In genomic region chr2L:6791845-6792443, dm6 we compare ENCODE assay signal across 2 fruit fly cellular contexts.
A peak's percentile ranks its signal among the peaks of the same experiment; 100 is the strongest.
TF ChIP-seq lines count a peak whose summit lies in the region.

No protein-coding gene starts in this region.

TF ChIP-seq in whole organism, embryonic, 481 proteins besides CTCF, POLR2A, EP300 and RAD21 (continued from another document):
- 0 out of 2 replicates have a peak, but pooled peaks have one; percentile 19 for TF ChIP-seq CG9932 (GFP tag; IDR thresholded peaks at IDR 0.05; lab: Robert Waterston, UW)
- no peak for TF ChIP-seq Lhr (GFP tag; optimal IDR thresholded peaks at IDR 0.05; lab: Kevin White, UChicago)
- no peak for TF ChIP-seq CG4617 (GFP tag; optimal IDR thresholded peaks at IDR 0.05; lab: Kevin White, UChicago; ENCODE audit: borderline replicate concordance)
- no peak for TF ChIP-seq B-H1 (GFP tag; IDR thresholded peaks at IDR 0.05; lab: Robert Waterston, UW)
- TF ChIP-seq CG15269 (tag; optimal IDR thresholded peaks at IDR 0.05; lab: Kevin White, UChicago) = no peak
- no peak for TF ChIP-seq Hr51 (GFP tag; optimal IDR thresholded peaks at IDR 0.05; lab: Kevin White, UChicago)
- no peak for TF ChIP-seq zfh2 (GFP tag; optimal IDR thresholded peaks at IDR 0.05; lab: Kevin White, UChicago)
- no peak for TF ChIP-seq Side (GFP tag; optimal IDR thresholded peaks at IDR 0.05; lab: Kevin White, UChicago)
- TF ChIP-seq zen2 (GFP tag; IDR thresholded peaks at IDR 0.05; lab: Robert Waterston, UW; ENCODE audit: partially characterized antibody) = 0 out of 3 replicates have a peak, but pooled peaks have one; percentile 4
- peak; percentile 67 for TF ChIP-seq pros (GFP tag; optimal IDR thresholded peaks at IDR 0.05; lab: Kevin White, UChicago)
- TF ChIP-seq kni (GFP tag; optimal IDR thresholded peaks at IDR 0.05; lab: Kevin White, UChicago) = peak; percentile 66
- TF ChIP-seq pb (GFP tag; optimal IDR thresholded peaks at IDR 0.05; lab: Kevin White, UChicago) = no peak
- no peak for TF ChIP-seq gro (GFP tag; optimal IDR thresholded peaks at IDR 0.05; lab: Kevin White, UChicago)
- peak; percentile 79 for TF ChIP-seq cg (GFP tag; optimal IDR thresholded peaks at IDR 0.05; lab: Kevin White, UChicago)
- TF ChIP-seq seq (GFP tag; IDR thresholded peaks at IDR 0.05; lab: Robert Waterston, UW) = 0 out of 2 replicates have a peak, but pooled peaks have one; percentile 35
- peak; percentile 49 for TF ChIP-seq Med (GFP tag; lab: Kevin White, UChicago)
- no peak for TF ChIP-seq CG32772 (GFP tag; IDR thresholded peaks at IDR 0.05; lab: Robert Waterston, UW)
- no peak for TF ChIP-seq CG17802 (tag; optimal IDR thresholded peaks at IDR 0.05; lab: Kevin White, UChicago)
- TF ChIP-seq chm (GFP tag; IDR thresholded peaks at IDR 0.05; lab: Robert Waterston, UW) = peak; percentile 73
- TF ChIP-seq ttk (GFP tag; IDR thresholded peaks at IDR 0.05; lab: Robert Waterston, UW) = no peak
- no peak for TF ChIP-seq cato (GFP tag; optimal IDR thresholded peaks at IDR 0.05; lab: Kevin White, UChicago; ENCODE audit: borderline replicate concordance)
- TF ChIP-seq CG5180 (GFP tag; optimal IDR thresholded peaks at IDR 0.05; lab: Kevin White, UChicago) = peak; percentile 34
- no peak for TF ChIP-seq CG11093 (GFP tag; IDR thresholded peaks at IDR 0.05; lab: Robert Waterston, UW)
- TF ChIP-seq CG10462 (GFP tag; optimal IDR thresholded peaks at IDR 0.05; lab: Kevin White, UChicago) = no peak
- peak; percentile 27 for TF ChIP-seq sug (tag; optimal IDR thresholded peaks at IDR 0.05; lab: Kevin White, UChicago)
- TF ChIP-seq ac (GFP tag; optimal IDR thresholded peaks at IDR 0.05; lab: Kevin White, UChicago) = no peak
- no peak for TF ChIP-seq inv (GFP tag; IDR thresholded peaks at IDR 0.05; lab: Robert Waterston, UW; ENCODE audit: partially characterized antibody)
- TF ChIP-seq al (GFP tag; IDR thresholded peaks at IDR 0.05; lab: Robert Waterston, UW) = no peak
- TF ChIP-seq cad (GFP tag; optimal IDR thresholded peaks at IDR 0.05; lab: Kevin White, UChicago) = no peak
- TF ChIP-seq CG12769 (tag; optimal IDR thresholded peaks at IDR 0.05; lab: Kevin White, UChicago) = peak; percentile 43
- no peak for TF ChIP-seq CG1647 (GFP tag; optimal IDR thresholded peaks at IDR 0.05; lab: Kevin White, UChicago)
- TF ChIP-seq CG9215 (GFP tag; IDR thresholded peaks at IDR 0.05; lab: Robert Waterston, UW) = no peak
- no peak for TF ChIP-seq odd (GFP tag; optimal IDR thresholded peaks at IDR 0.05; lab: Kevin White, UChicago)
- TF ChIP-seq Chrac-16 (GFP tag; optimal IDR thresholded peaks at IDR 0.05; lab: Kevin White, UChicago) = no peak
- TF ChIP-seq hbn (GFP tag; IDR thresholded peaks at IDR 0.05; lab: Robert Waterston, UW; ENCODE audit: partially characterized antibody) = no peak
- TF ChIP-seq CG17385 (GFP tag; optimal IDR thresholded peaks at IDR 0.05; lab: Kevin White, UChicago) = peak; percentile 11
- TF ChIP-seq lov (optimal IDR thresholded peaks at IDR 0.05; lab: Kevin White, UChicago) = no peak
- no peak for TF ChIP-seq lov (GFP tag; IDR thresholded peaks at IDR 0.05; lab: Robert Waterston, UW)
- TF ChIP-seq nerfin-1 (tag; optimal IDR thresholded peaks at IDR 0.05; lab: Kevin White, UChicago) = no peak
- TF ChIP-seq chn (GFP tag; optimal IDR thresholded peaks at IDR 0.05; lab: Kevin White, UChicago) = no peak
- no peak for TF ChIP-seq toy (GFP tag; IDR thresholded peaks at IDR 0.05; lab: Robert Waterston, UW)
- no peak for TF ChIP-seq CG10431 (GFP tag; optimal IDR thresholded peaks at IDR 0.05; lab: Kevin White, UChicago)
- peak; percentile 17 for TF ChIP-seq HmgZ (tag; optimal IDR thresholded peaks at IDR 0.05; lab: Kevin White, UChicago)
- no peak for TF ChIP-seq cwo (GFP tag; optimal IDR thresholded peaks at IDR 0.05; lab: Kevin White, UChicago)
- TF ChIP-seq Sry-δ (GFP tag; optimal IDR thresholded peaks at IDR 0.05; lab: Kevin White, UChicago) = no peak
- peak; percentile 6 for TF ChIP-seq Deaf1 (tag; optimal IDR thresholded peaks at IDR 0.05; lab: Kevin White, UChicago)
- TF ChIP-seq chinmo (GFP tag; IDR thresholded peaks at IDR 0.05; lab: Robert Waterston, UW; ENCODE audit: partially characterized antibody) = 0 out of 4 replicates have a peak, but pooled peaks have one; percentile 72
- peak; percentile 57 for TF ChIP-seq sd (tag; optimal IDR thresholded peaks at IDR 0.05; lab: Kevin White, UChicago)
- peak; percentile 98 for TF ChIP-seq bigmax (GFP tag; optimal IDR thresholded peaks at IDR 0.05; lab: Kevin White, UChicago)
- TF ChIP-seq CG9817 (tag; optimal IDR thresholded peaks at IDR 0.05; lab: Kevin White, UChicago) = no peak
- TF ChIP-seq CG2202 (tag; optimal IDR thresholded peaks at IDR 0.05; lab: Kevin White, UChicago) = no peak
- TF ChIP-seq CG17568 (GFP tag; optimal IDR thresholded peaks at IDR 0.05; lab: Kevin White, UChicago) = peak; percentile 14
- no peak for TF ChIP-seq Dbx (GFP tag; IDR thresholded peaks at IDR 0.05; lab: Robert Waterston, UW)
- TF ChIP-seq hkb (optimal IDR thresholded peaks at IDR 0.05; lab: Kevin White, UChicago) = no peak
- no peak for TF ChIP-seq hkb (GFP tag; IDR thresholded peaks at IDR 0.05; lab: Robert Waterston, UW)
- no peak for TF ChIP-seq CG31224 (GFP tag; IDR thresholded peaks at IDR 0.05; lab: Robert Waterston, UW)
- no peak for TF ChIP-seq ci (GFP tag; IDR thresholded peaks at IDR 0.05; lab: Robert Waterston, UW)
- no peak for TF ChIP-seq CG1529 (GFP tag; optimal IDR thresholded peaks at IDR 0.05; lab: Kevin White, UChicago)
- no peak for TF ChIP-seq Hmr (GFP tag; optimal IDR thresholded peaks at IDR 0.05; lab: Kevin White, UChicago)
- peak; percentile 42 for TF ChIP-seq CrebB (tag; optimal IDR thresholded peaks at IDR 0.05; lab: Kevin White, UChicago)
- no peak for TF ChIP-seq CG9437 (GFP tag; optimal IDR thresholded peaks at IDR 0.05; lab: Kevin White, UChicago)
- no peak for TF ChIP-seq CG15073 (GFP tag; optimal IDR thresholded peaks at IDR 0.05; lab: Kevin White, UChicago)

TF ChIP-seq in whole organism, prepupa, 60 proteins besides CTCF, POLR2A, EP300 and RAD21 (continued from another document):
- peak; percentile 25 for TF ChIP-seq dsx (GFP tag; optimal IDR thresholded peaks at IDR 0.05; lab: Kevin White, UChicago; ENCODE audit: poor library complexity, severe bottlenecking)
- no peak for TF ChIP-seq Eip75B (GFP tag; optimal IDR thresholded peaks at IDR 0.05; lab: Kevin White, UChicago)
- TF ChIP-seq CG1621 (tag; optimal IDR thresholded peaks at IDR 0.05; lab: Kevin White, UChicago) = peak; percentile 72
- no peak for TF ChIP-seq CG10631 (GFP tag; optimal IDR thresholded peaks at IDR 0.05; lab: Kevin White, UChicago)
- no peak for TF ChIP-seq CG6854 (GFP tag; optimal IDR thresholded peaks at IDR 0.05; lab: Kevin White, UChicago)
- TF ChIP-seq fd85E (GFP tag; optimal IDR thresholded peaks at IDR 0.05; lab: Kevin White, UChicago) = no peak
- no peak for TF ChIP-seq Ets21C (GFP tag; optimal IDR thresholded peaks at IDR 0.05; lab: Kevin White, UChicago)
- TF ChIP-seq CG32006 (GFP tag; optimal IDR thresholded peaks at IDR 0.05; lab: Kevin White, UChicago) = no peak
- TF ChIP-seq lz (GFP tag; optimal IDR thresholded peaks at IDR 0.05; lab: Kevin White, UChicago) = no peak
- TF ChIP-seq net (GFP tag; optimal IDR thresholded peaks at IDR 0.05; lab: Kevin White, UChicago) = no peak
- no peak for TF ChIP-seq achi (GFP tag; optimal IDR thresholded peaks at IDR 0.05; lab: Kevin White, UChicago)
- no peak for TF ChIP-seq CG10669 (GFP tag; optimal IDR thresholded peaks at IDR 0.05; lab: Kevin White, UChicago)
- no peak for TF ChIP-seq Met (GFP tag; optimal IDR thresholded peaks at IDR 0.05; lab: Kevin White, UChicago)
- no peak for TF ChIP-seq vri (GFP tag; optimal IDR thresholded peaks at IDR 0.05; lab: Kevin White, UChicago)
- no peak for TF ChIP-seq Hr39 (GFP tag; optimal IDR thresholded peaks at IDR 0.05; lab: Kevin White, UChicago)
- TF ChIP-seq CG16779 (tag; optimal IDR thresholded peaks at IDR 0.05; lab: Kevin White, UChicago) = no peak
- TF ChIP-seq eg (GFP tag; IDR thresholded peaks at IDR 0.05; lab: Robert Waterston, UW) = peak; percentile 17; the same call in 1 of the 3 replicates
- TF ChIP-seq pdm3 (GFP tag; optimal IDR thresholded peaks at IDR 0.05; lab: Kevin White, UChicago) = no peak
- no peak for TF ChIP-seq dac (GFP tag; optimal IDR thresholded peaks at IDR 0.05; lab: Kevin White, UChicago)
- peak; percentile 28 for TF ChIP-seq svp (GFP tag; lab: Kevin White, UChicago)
- no peak for TF ChIP-seq CG9139 (GFP tag; optimal IDR thresholded peaks at IDR 0.05; lab: Kevin White, UChicago)
- no peak for TF ChIP-seq CG6808 (GFP tag; optimal IDR thresholded peaks at IDR 0.05; lab: Kevin White, UChicago)
- no peak for TF ChIP-seq Eip93F (GFP tag; optimal IDR thresholded peaks at IDR 0.05; lab: Kevin White, UChicago)
- TF ChIP-seq CG7368 (GFP tag; optimal IDR thresholded peaks at IDR 0.05; lab: Kevin White, UChicago) = no peak
- peak; percentile 55 for TF ChIP-seq fkh (GFP tag; optimal IDR thresholded peaks at IDR 0.05; lab: Kevin White, UChicago)
